Fruit fly (Drosophila melanogaster) whole organism, prepupa: ENCODE measurements around the gene Spn38F.

Experiments
- Blimp-1 ChIP-seq: fragments of 200-800 bp; sonication (Bioruptor generic); optimal IDR thresholded peaks from 3 replicates; lab custom pipeline; 2017; ENCODE audit warnings: missing biosample characterization, missing genetic modification characterization, mild to moderate bottlenecking, moderate library complexity, missing genetic modification reagents
- CG10631 ChIP-seq: fragments of 200-800 bp; sonication (Bioruptor generic); optimal IDR thresholded peaks from 2 replicates; lab custom pipeline; 2016; ENCODE audit warnings: missing biosample characterization, missing genetic modification characterization
- CG10669 ChIP-seq: fragments of 200-800 bp; sonication (Bioruptor generic); optimal IDR thresholded peaks from 3 replicates; lab custom pipeline; 2018; ENCODE audit warnings: missing biosample characterization, mild to moderate bottlenecking, missing genetic modification characterization, moderate library complexity
- CG11294 ChIP-seq: fragments of 200-800 bp; sonication (Bioruptor generic); IDR thresholded peaks from 2 replicates; pipeline ENCODE4 v1.3.6; 2022; ENCODE audit warnings: missing biosample characterization, missing genetic modification characterization
- CG11762 ChIP-seq: fragments of 200-800 bp; sonication (Bioruptor generic); optimal IDR thresholded peaks from 3 replicates; lab custom pipeline; 2016; ENCODE audit warnings: missing biosample characterization, missing genetic modification characterization; ENCODE audit not compliant: insufficient read depth
- CG16779 ChIP-seq: fragments of 200-800 bp; sonication (Bioruptor generic); optimal IDR thresholded peaks from 3 replicates; lab custom pipeline; 2017; ENCODE audit warnings: missing biosample characterization, mild to moderate bottlenecking, missing genetic modification characterization
- CG3032 ChIP-seq: fragments of 200-800 bp; optimal IDR thresholded peaks from 2 replicates; lab custom pipeline; 2019; ENCODE audit warnings: missing biosample characterization, mild to moderate bottlenecking, missing genetic modification characterization, moderate library complexity
- CG31627 ChIP-seq: fragments of 200-800 bp; sonication (Bioruptor generic); optimal IDR thresholded peaks from 3 replicates; lab custom pipeline; 2016; ENCODE audit warnings: missing biosample characterization, missing genetic modification characterization
- CG34406 ChIP-seq: fragments of 200-800 bp; sonication (Bioruptor generic); optimal IDR thresholded peaks from 3 replicates; lab custom pipeline; 2016; ENCODE audit warnings: missing biosample characterization, missing genetic modification characterization
- CG6163 ChIP-seq: fragments of 200-800 bp; sonication (Bioruptor generic); IDR thresholded peaks from 3 replicates; pipeline ENCODE4 v1.3.6; 2022; ENCODE audit warnings: missing biosample characterization, missing genetic modification characterization
- CG6276 ChIP-seq: fragments of 200-800 bp; sonication (Bioruptor generic); optimal IDR thresholded peaks from 2 replicates; lab custom pipeline; 2017; ENCODE audit warnings: missing biosample characterization, mild to moderate bottlenecking, missing genetic modification characterization
- CG6808 ChIP-seq: fragments of 200-800 bp; sonication (Bioruptor generic); optimal IDR thresholded peaks from 3 replicates; lab custom pipeline; 2017; ENCODE audit warnings: missing biosample characterization, missing genetic modification characterization, mild to moderate bottlenecking, moderate library complexity, missing genetic modification reagents
- CG6854 ChIP-seq: fragments of 200-800 bp; sonication (Bioruptor generic); optimal IDR thresholded peaks from 2 replicates; lab custom pipeline; 2017; ENCODE audit warnings: missing biosample characterization, mild to moderate bottlenecking, missing genetic modification characterization
- CG7368 ChIP-seq: fragments of 200-800 bp; sonication (Bioruptor generic); optimal IDR thresholded peaks from 3 replicates; lab custom pipeline; 2016; ENCODE audit warnings: missing biosample characterization, missing genetic modification characterization
- CG8119 ChIP-seq: fragments of 200-800 bp; sonication (Bioruptor generic); IDR thresholded peaks from 3 replicates; pipeline ENCODE4 v1.3.6; 2022; ENCODE audit warnings: missing biosample characterization, missing genetic modification characterization
- CG8319 ChIP-seq: fragments of 200-800 bp; sonication (Bioruptor generic); optimal IDR thresholded peaks from 3 replicates; lab custom pipeline; 2016; ENCODE audit warnings: missing biosample characterization, missing genetic modification characterization
- CG8632 ChIP-seq: fragments of 200-800 bp; sonication (Bioruptor generic); optimal IDR thresholded peaks from 3 replicates; lab custom pipeline; 2016; ENCODE audit warnings: missing biosample characterization, missing genetic modification characterization
- Eip75B ChIP-seq: fragments of 200-800 bp; sonication (Bioruptor generic); optimal IDR thresholded peaks from 3 replicates; lab custom pipeline; 2016; ENCODE audit warnings: missing biosample characterization, missing genetic modification characterization
- Eip78C ChIP-seq: fragments of 200-800 bp; sonication (Bioruptor generic); peaks from one replicate; lab custom pipeline; 2016; ENCODE audit warnings: missing biosample characterization, missing genetic modification characterization
- Gug ChIP-seq: fragments of 200-800 bp; sonication (Bioruptor generic); IDR thresholded peaks from 2 replicates; pipeline ENCODE4 v1.3.6; 2022; ENCODE audit warnings: missing biosample characterization, missing genetic modification characterization
- Hr38 ChIP-seq: sonication (Bioruptor generic); optimal IDR thresholded peaks from 2 replicates; lab custom pipeline; 2016; ENCODE audit warnings: missing biosample characterization, missing genetic modification characterization
- Hr39 ChIP-seq: fragments of 200-800 bp; sonication (Bioruptor generic); optimal IDR thresholded peaks from 2 replicates; lab custom pipeline; 2016; ENCODE audit warnings: missing biosample characterization, missing genetic modification characterization
- Hr4 ChIP-seq: fragments of 200-800 bp; sonication (Bioruptor generic); optimal IDR thresholded peaks from 3 replicates; lab custom pipeline; 2016; ENCODE audit warnings: missing biosample characterization, missing genetic modification characterization
- Lpt ChIP-seq: fragments of 200-800 bp; sonication (Bioruptor generic); optimal IDR thresholded peaks from 3 replicates; lab custom pipeline; 2016; ENCODE audit warnings: missing biosample characterization, missing genetic modification characterization
- OdsH ChIP-seq: fragments of 200-800 bp; sonication (Bioruptor generic); optimal IDR thresholded peaks from 3 replicates; lab custom pipeline; 2016; ENCODE audit warnings: missing biosample characterization, missing genetic modification characterization
- Smox ChIP-seq: fragments of 200-800 bp; sonication (Bioruptor generic); optimal IDR thresholded peaks from 3 replicates; lab custom pipeline; 2016; ENCODE audit warnings: missing biosample characterization, missing genetic modification characterization
- Sox102F ChIP-seq: fragments of 200-800 bp; sonication (Bioruptor generic); optimal IDR thresholded peaks from 2 replicates; lab custom pipeline; 2016; ENCODE audit warnings: missing biosample characterization, mild to moderate bottlenecking, missing genetic modification characterization
- achi ChIP-seq: fragments of 200-800 bp; sonication (Bioruptor generic); optimal IDR thresholded peaks from 3 replicates; lab custom pipeline; 2016; ENCODE audit warnings: missing biosample characterization, missing genetic modification characterization
- acj6 ChIP-seq: fragments of 200-800 bp; sonication (Bioruptor generic); optimal IDR thresholded peaks from 3 replicates; lab custom pipeline; 2016; ENCODE audit warnings: missing biosample characterization, missing genetic modification characterization
- cyc ChIP-seq: fragments of 200-800 bp; sonication (Bioruptor generic); optimal IDR thresholded peaks from 3 replicates; lab custom pipeline; 2016; ENCODE audit warnings: missing biosample characterization, missing genetic modification characterization
- dsx ChIP-seq: fragments of 200-800 bp; optimal IDR thresholded peaks from 3 replicates; lab custom pipeline; 2019; ENCODE audit warnings: missing biosample characterization, mild to moderate bottlenecking, missing genetic modification characterization, moderate library complexity; ENCODE audit not compliant: poor library complexity, severe bottlenecking
- eg ChIP-seq: fragments of 200-800 bp; sonication (Bioruptor generic); IDR thresholded peaks from 3 replicates; pipeline ENCODE4 v1.3.6; 2022; ENCODE audit warnings: missing biosample characterization, missing genetic modification characterization
- esn ChIP-seq: fragments of 200-800 bp; sonication (Bioruptor generic); optimal IDR thresholded peaks from 2 replicates; lab custom pipeline; 2016; ENCODE audit warnings: missing biosample characterization, mild to moderate bottlenecking, missing genetic modification characterization, moderate library complexity
- fd59A ChIP-seq: fragments of 200-800 bp; sonication (Bioruptor generic); optimal IDR thresholded peaks from 2 replicates; lab custom pipeline; 2017; ENCODE audit warnings: missing biosample characterization, mild to moderate bottlenecking, missing genetic modification characterization, missing genetic modification reagents
- fd85E ChIP-seq: fragments of 200-800 bp; sonication (Bioruptor generic); optimal IDR thresholded peaks from 3 replicates; lab custom pipeline; 2016; ENCODE audit warnings: missing biosample characterization, missing genetic modification characterization
- lz ChIP-seq: fragments of 200-800 bp; sonication (Bioruptor generic); optimal IDR thresholded peaks from 3 replicates; lab custom pipeline; 2016; ENCODE audit warnings: missing biosample characterization, missing genetic modification characterization
- net ChIP-seq: fragments of 200-800 bp; sonication (Bioruptor generic); optimal IDR thresholded peaks from 3 replicates; lab custom pipeline; 2016; ENCODE audit warnings: missing biosample characterization, missing genetic modification characterization
- salr ChIP-seq, 2 experiments: fragments of 200-800 bp; sonication (Bioruptor generic); optimal IDR thresholded peaks; 3 replicates each; lab custom pipeline; 2016 to 2018; ENCODE audit warnings: missing biosample characterization in 2 of 2, missing genetic modification characterization in 2 of 2, mild to moderate bottlenecking in 1 of 2
- ss ChIP-seq, 2 experiments: fragments of 200-800 bp; sonication (Bioruptor generic); optimal IDR thresholded peaks; 2 replicates in 1 of 2; 3 replicates in 1 of 2; lab custom pipeline; 2017 to 2018; ENCODE audit warnings: mild to moderate bottlenecking in 2 of 2, missing biosample characterization in 2 of 2, missing genetic modification characterization in 2 of 2, moderate library complexity in 1 of 2
- svp ChIP-seq: fragments of 200-800 bp; sonication (Bioruptor generic); peaks from one replicate; lab custom pipeline; 2016; ENCODE audit warnings: missing biosample characterization, missing genetic modification characterization
- vri ChIP-seq: fragments of 200-800 bp; sonication (Bioruptor generic); optimal IDR thresholded peaks from 3 replicates; lab custom pipeline; 2016; ENCODE audit warnings: missing biosample characterization, mild to moderate bottlenecking, missing genetic modification characterization

The Spn38F gene

dm6 chr2L:20840006-20840405, 2.2 kb upstream of the Spn38F start:
- TF ChIP-seq CG3032 (tag; lab: Kevin White, UChicago) = no peak
- TF ChIP-seq fd85E (GFP tag; lab: Kevin White, UChicago) = no peak
- no peak for TF ChIP-seq Hr38
- TF ChIP-seq net (GFP tag; lab: Kevin White, UChicago) = no peak
- no peak for TF ChIP-seq Sox102F (GFP tag; lab: Kevin White, UChicago)
- no peak for TF ChIP-seq svp (GFP tag; lab: Kevin White, UChicago)
- no peak for TF ChIP-seq Eip78C
- peak; percentile 82 for TF ChIP-seq CG6276 (GFP tag; lab: Kevin White, UChicago)
- no peak for TF ChIP-seq CG16779 (tag; lab: Kevin White, UChicago)
- TF ChIP-seq CG6854 (GFP tag; lab: Kevin White, UChicago) = no peak
- peak; percentile 36; the same call in 1 of the 2 replicates for TF ChIP-seq Gug (GFP tag; lab: Robert Waterston, UW)
- TF ChIP-seq CG8319 (GFP tag; lab: Kevin White, UChicago) = no peak
- TF ChIP-seq cyc (GFP tag; lab: Kevin White, UChicago) = no peak
- peak; percentile 23 for TF ChIP-seq CG11762
- TF ChIP-seq Lpt (GFP tag; lab: Kevin White, UChicago) = no peak
- no peak for TF ChIP-seq Blimp-1
- TF ChIP-seq CG11294 (GFP tag; lab: Robert Waterston, UW) = peak; percentile 48; the same call in 1 of the 2 replicates
- TF ChIP-seq CG8119 (GFP tag; lab: Robert Waterston, UW) = no peak
- TF ChIP-seq fd59A (GFP tag; lab: Kevin White, UChicago) = no peak
- 0 out of 3 replicates have a peak, but pooled peaks have one; percentile 40 for TF ChIP-seq eg (GFP tag; lab: Robert Waterston, UW)
- TF ChIP-seq achi (GFP tag; lab: Kevin White, UChicago) = no peak
- no peak for TF ChIP-seq CG6808 (GFP tag; lab: Kevin White, UChicago)
- TF ChIP-seq salr (GFP tag; optimal IDR thresholded peaks at IDR 0.05; lab: Kevin White, UChicago) = no peak
- TF ChIP-seq CG34406 = no peak
- TF ChIP-seq Hr4 (GFP tag; lab: Kevin White, UChicago) = no peak
- TF ChIP-seq lz (GFP tag; lab: Kevin White, UChicago) = no peak
- no peak for TF ChIP-seq Hr39 (GFP tag; lab: Kevin White, UChicago)
- TF ChIP-seq Eip75B = no peak
- TF ChIP-seq CG6163 (GFP tag; lab: Robert Waterston, UW) = no peak
- no peak for TF ChIP-seq acj6 (GFP tag; lab: Kevin White, UChicago)
- TF ChIP-seq CG7368 (GFP tag; lab: Kevin White, UChicago) = no peak
- TF ChIP-seq dsx = no peak
- no peak for TF ChIP-seq CG10631 (GFP tag; lab: Kevin White, UChicago)
- TF ChIP-seq vri (GFP tag; lab: Kevin White, UChicago) = no peak
- TF ChIP-seq CG31627 (GFP tag; lab: Kevin White, UChicago) = no peak
- TF ChIP-seq esn (GFP tag; lab: Kevin White, UChicago) = no peak

DNA sequence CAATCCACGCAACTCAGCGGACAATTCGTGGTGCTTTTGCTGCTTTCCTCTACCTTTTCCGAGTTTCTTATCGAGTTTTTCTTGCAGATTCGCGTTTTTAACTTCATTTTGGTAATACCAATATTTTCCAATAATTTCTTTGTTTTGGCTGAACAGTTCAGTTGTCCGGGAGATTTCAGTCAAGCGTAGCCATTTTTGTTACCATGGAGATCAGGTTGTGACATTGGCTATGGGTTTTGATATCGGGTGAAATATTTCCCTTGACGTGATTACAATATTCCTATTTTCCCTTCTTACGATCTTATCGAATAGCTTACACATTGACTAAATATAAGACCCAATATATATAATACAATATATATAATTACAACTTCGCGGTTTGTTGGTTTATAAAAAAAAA, 2.3 kb downstream of the Spn38F start, which contains the start of gene Oseg5:
Gene Oseg5, minus strand, starts transcription at position 340 of the 400 bp plus-strand sequence.
- TF ChIP-seq Smox (GFP tag; lab: Kevin White, UChicago) (no peak), CG31627 (GFP tag; lab: Kevin White, UChicago) (no peak), Sox102F (GFP tag; lab: Kevin White, UChicago) (no peak), CG6854 (GFP tag; lab: Kevin White, UChicago) (no peak), Eip75B (no peak), cyc (GFP tag; lab: Kevin White, UChicago) (no peak), CG8632 (GFP tag; lab: Kevin White, UChicago) (no peak), OdsH (GFP tag; lab: Kevin White, UChicago) (no peak), Blimp-1 (no peak), CG10669 (no peak), ss (GFP tag; optimal IDR thresholded peaks at IDR 0.05; lab: Kevin White, UChicago) (no peak), esn (GFP tag; lab: Kevin White, UChicago) (no peak)
